Fruit fly (Drosophila melanogaster) whole organism, embryonic: ENCODE results near the gene CG42749.

Experiments used
- Ada2b ChIP-seq: fragments of 200-800 bp; sonication (Bioruptor generic); IDR thresholded peaks from 2 replicates; pipeline ENCODE4 v1.3.6; 2022; ENCODE audit warnings: missing biosample characterization, missing genetic modification characterization
- Aef1 ChIP-seq: fragments of 200-800 bp; sonication (Bioruptor generic); IDR thresholded peaks from 3 replicates; pipeline ENCODE4 v1.3.6; 2022; ENCODE audit warnings: missing biosample characterization, missing genetic modification characterization
- Asciz ChIP-seq: fragments of 200-800 bp; sonication (Bioruptor generic); optimal IDR thresholded peaks from 2 replicates; lab custom pipeline; 2017; ENCODE audit warnings: missing biosample characterization, mild to moderate bottlenecking, missing genetic modification characterization, missing genetic modification reagents
- Atf-2 ChIP-seq: fragments of 200-800 bp; sonication (Bioruptor generic); optimal IDR thresholded peaks from 2 replicates; lab custom pipeline; 2016; ENCODE audit warnings: missing biosample characterization, missing genetic modification characterization
- CG10321 ChIP-seq: fragments of 200-800 bp; sonication (Bioruptor generic); IDR thresholded peaks from 2 replicates; pipeline ENCODE4 v1.3.6; 2022; ENCODE audit warnings: missing biosample characterization, missing genetic modification characterization
- CG12659 ChIP-seq: fragments of 200-800 bp; sonication (Bioruptor generic); optimal IDR thresholded peaks from 3 replicates; lab custom pipeline; 2017; ENCODE audit warnings: mild to moderate bottlenecking, missing biosample characterization, missing genetic modification reagents, missing genetic modification characterization
- CG12769 ChIP-seq: fragments of 200-800 bp; sonication (Bioruptor generic); optimal IDR thresholded peaks from 2 replicates; lab custom pipeline; 2019; ENCODE audit warnings: missing biosample characterization, mild to moderate bottlenecking, missing genetic modification characterization, moderate library complexity
- CG13775 ChIP-seq: fragments of 200-800 bp; sonication (Bioruptor generic); optimal IDR thresholded peaks from 3 replicates; lab custom pipeline; 2017; ENCODE audit warnings: missing biosample characterization, mild to moderate bottlenecking, missing genetic modification characterization
- CG15269 ChIP-seq: fragments of 200-800 bp; sonication (Bioruptor generic); optimal IDR thresholded peaks from 2 replicates; lab custom pipeline; 2018; ENCODE audit warnings: missing biosample characterization, mild to moderate bottlenecking, missing genetic modification characterization, moderate library complexity
- CG1529 ChIP-seq: fragments of 200-800 bp; sonication (Bioruptor generic); optimal IDR thresholded peaks from 3 replicates; lab custom pipeline; 2018; ENCODE audit warnings: missing biosample characterization, missing genetic modification characterization
- CG1602 ChIP-seq: fragments of 200-800 bp; sonication (Bioruptor generic); optimal IDR thresholded peaks from 3 replicates; lab custom pipeline; 2016; ENCODE audit warnings: missing biosample characterization, missing genetic modification characterization
- CG17186 ChIP-seq: fragments of 200-800 bp; sonication (Bioruptor generic); optimal IDR thresholded peaks from 3 replicates; lab custom pipeline; 2017; ENCODE audit warnings: missing biosample characterization, missing genetic modification reagents, missing genetic modification characterization
- CG2129 ChIP-seq: fragments of 200-800 bp; sonication (Bioruptor generic); IDR thresholded peaks from 2 replicates; pipeline ENCODE4 v1.3.6; 2022; ENCODE audit warnings: missing biosample characterization, missing genetic modification characterization; ENCODE audit not compliant: partially characterized antibody
- CG30403 ChIP-seq: fragments of 200-800 bp; sonication (Bioruptor generic); optimal IDR thresholded peaks from 3 replicates; lab custom pipeline; 2016; ENCODE audit warnings: missing biosample characterization, missing genetic modification characterization
- CG33557 ChIP-seq: fragments of 200-800 bp; sonication (Bioruptor generic); optimal IDR thresholded peaks from 2 replicates; lab custom pipeline; 2019; ENCODE audit warnings: missing biosample characterization, mild to moderate bottlenecking, missing genetic modification characterization, moderate library complexity
- CG43689 ChIP-seq: fragments of 200-800 bp; sonication (Bioruptor generic); IDR thresholded peaks from 2 replicates; pipeline ENCODE4 v1.3.6; 2022; ENCODE audit warnings: missing biosample characterization, missing genetic modification characterization
- CG4617 ChIP-seq: fragments of 200-800 bp; sonication (Bioruptor generic); optimal IDR thresholded peaks from 3 replicates; lab custom pipeline; 2016; ENCODE audit warnings: missing biosample characterization, missing genetic modification characterization, borderline replicate concordance
- CG6272 ChIP-seq: fragments of 200-800 bp; sonication (Bioruptor generic); IDR thresholded peaks from 2 replicates; pipeline ENCODE4 v1.3.6; 2022; ENCODE audit warnings: missing biosample characterization, missing genetic modification characterization
- CG6765 ChIP-seq: fragments of 200-800 bp; sonication (Bioruptor generic); optimal IDR thresholded peaks from 3 replicates; lab custom pipeline; 2017; ENCODE audit warnings: missing biosample characterization, mild to moderate bottlenecking, missing genetic modification characterization
- CG8089 ChIP-seq: fragments of 200-800 bp; sonication (Bioruptor generic); optimal IDR thresholded peaks from 3 replicates; lab custom pipeline; 2016; ENCODE audit warnings: missing biosample characterization, missing genetic modification characterization
- Camta ChIP-seq: fragments of 200-800 bp; sonication (Bioruptor generic); optimal IDR thresholded peaks from 2 replicates; lab custom pipeline; 2016; ENCODE audit warnings: missing biosample characterization, missing genetic modification characterization
- HLH3B ChIP-seq: fragments of 200-800 bp; sonication (Bioruptor generic); IDR thresholded peaks from 2 replicates; pipeline ENCODE4 v1.3.6; 2022; ENCODE audit warnings: missing biosample characterization, missing genetic modification characterization
- HLH4C ChIP-seq: fragments of 200-800 bp; sonication (Bioruptor generic); IDR thresholded peaks from 3 replicates; pipeline ENCODE4 v1.3.6; 2022; ENCODE audit warnings: missing biosample characterization, missing genetic modification characterization; ENCODE audit not compliant: partially characterized antibody
- Hmr ChIP-seq: fragments of 200-800 bp; sonication (Bioruptor generic); optimal IDR thresholded peaks from 3 replicates; lab custom pipeline; 2017; ENCODE audit warnings: mild to moderate bottlenecking, missing biosample characterization, missing genetic modification reagents, missing genetic modification characterization
- Hr78 ChIP-seq, 2 experiments: fragments of 200-800 bp in 1 of 2; fragments of >200 bp in 1 of 2; sonication (Bioruptor generic) in 1 of 2; optimal IDR thresholded peaks; 2 replicates each; lab custom pipeline; 2017 to 2019; ENCODE audit warnings: missing biosample characterization in 2 of 2, missing genetic modification characterization in 2 of 2, mild to moderate bottlenecking in 1 of 2, moderate library complexity in 1 of 2
- Max ChIP-seq: fragments of 200-800 bp; sonication (Bioruptor generic); optimal IDR thresholded peaks from 2 replicates; lab custom pipeline; 2016; ENCODE audit warnings: missing biosample characterization, mild to moderate bottlenecking, missing genetic modification characterization
- Med ChIP-seq: fragments of 200-800 bp; sonication (Bioruptor generic); peaks from one replicate; lab custom pipeline; 2016; ENCODE audit warnings: missing biosample characterization, missing genetic modification characterization, mild to moderate bottlenecking, inconsistent platforms, moderate library complexity
- Meics ChIP-seq: fragments of 200-800 bp; sonication (Bioruptor generic); optimal IDR thresholded peaks from 2 replicates; lab custom pipeline; 2017; ENCODE audit warnings: missing biosample characterization, mild to moderate bottlenecking, missing genetic modification characterization
- Oaz ChIP-seq: fragments of 200-800 bp; sonication (Bioruptor generic); IDR thresholded peaks from 2 replicates; pipeline ENCODE4 v1.3.6; 2022; ENCODE audit warnings: missing biosample characterization, missing genetic modification characterization
- Ravus ChIP-seq: fragments of 200-800 bp; sonication (Bioruptor generic); IDR thresholded peaks from 2 replicates; pipeline ENCODE4 v1.3.6; 2022; ENCODE audit warnings: missing biosample characterization, missing genetic modification characterization
- Scr ChIP-seq: fragments of 200-800 bp; sonication (Bioruptor generic); IDR thresholded peaks from 2 replicates; pipeline ENCODE4 v1.3.6; 2022; ENCODE audit warnings: missing biosample characterization, missing genetic modification characterization; ENCODE audit not compliant: partially characterized antibody
- Sin3A ChIP-seq: fragments of >200 bp; optimal IDR thresholded peaks from 2 replicates; lab custom pipeline; 2018
- Vsx1 ChIP-seq: fragments of 200-800 bp; sonication (Bioruptor generic); optimal IDR thresholded peaks from 2 replicates; lab custom pipeline; 2017; ENCODE audit warnings: missing biosample characterization, mild to moderate bottlenecking, missing genetic modification characterization, missing genetic modification reagents
- YL-1 ChIP-seq: fragments of 200-800 bp; sonication (Bioruptor generic); optimal IDR thresholded peaks from 3 replicates; lab custom pipeline; 2017; ENCODE audit warnings: missing biosample characterization, mild to moderate bottlenecking, missing genetic modification characterization
- cato ChIP-seq: fragments of 200-800 bp; sonication (Bioruptor generic); optimal IDR thresholded peaks from 2 replicates; lab custom pipeline; 2016; ENCODE audit warnings: missing biosample characterization, missing genetic modification characterization, borderline replicate concordance
- chif ChIP-seq, 2 experiments: fragments of 200-800 bp; sonication (Bioruptor generic); optimal IDR thresholded peaks; 3 replicates each; lab custom pipeline; 2016; ENCODE audit warnings: missing biosample characterization in 2 of 2, missing genetic modification characterization in 2 of 2
- chm ChIP-seq: fragments of 200-800 bp; sonication (Bioruptor generic); IDR thresholded peaks from 2 replicates; pipeline ENCODE4 v1.3.6; 2022; ENCODE audit warnings: missing biosample characterization, missing genetic modification characterization
- danr ChIP-seq: fragments of 200-800 bp; sonication (Bioruptor generic); IDR thresholded peaks from 2 replicates; pipeline ENCODE4 v1.3.6; 2022; ENCODE audit warnings: missing biosample characterization, missing genetic modification characterization
- dati ChIP-seq: fragments of 200-800 bp; sonication (Bioruptor generic); IDR thresholded peaks from 2 replicates; pipeline ENCODE4 v1.3.6; 2022; ENCODE audit warnings: missing biosample characterization, missing genetic modification characterization
- dpn ChIP-seq, 2 experiments: fragments of 200-800 bp; sonication (Bioruptor generic); optimal IDR thresholded peaks; 3 replicates each; lab custom pipeline; 2016; ENCODE audit warnings: missing biosample characterization in 2 of 2, missing genetic modification characterization in 2 of 2
- nerfin-1 ChIP-seq: fragments of 200-800 bp; sonication (Bioruptor generic); optimal IDR thresholded peaks from 3 replicates; lab custom pipeline; 2019; ENCODE audit warnings: missing biosample characterization, mild to moderate bottlenecking, missing genetic modification characterization, moderate library complexity
- prd ChIP-seq, 3 experiments: fragments of >200 bp in 2 of 3; fragments of 200-800 bp in 1 of 3; sonication (Bioruptor generic) in 1 of 3; optimal IDR thresholded peaks in 2 of 3; IDR thresholded peaks in 1 of 3; 2 replicates in 2 of 3; 3 replicates in 1 of 3; pipeline versions ENCODE4 v1.3.6 to Lab custom; 2017 to 2022; ENCODE audit warnings: missing biosample characterization in 1 of 3, missing genetic modification characterization in 1 of 3
- pros ChIP-seq: fragments of 200-800 bp; sonication (Bioruptor generic); optimal IDR thresholded peaks from 3 replicates; lab custom pipeline; 2019; ENCODE audit warnings: missing biosample characterization, mild to moderate bottlenecking, missing genetic modification characterization, moderate library complexity
- ranshi ChIP-seq: fragments of 200-800 bp; sonication (Bioruptor generic); IDR thresholded peaks from 2 replicates; pipeline ENCODE4 v1.3.6; 2022; ENCODE audit warnings: missing biosample characterization, missing genetic modification characterization
- sens ChIP-seq: fragments of 200-800 bp; sonication (Bioruptor generic); peaks from one replicate; lab custom pipeline; 2016; ENCODE audit warnings: missing biosample characterization, missing genetic modification characterization
- slbo ChIP-seq: fragments of 200-800 bp; sonication (Bioruptor generic); IDR thresholded peaks from 2 replicates; pipeline ENCODE4 v1.3.6; 2022; ENCODE audit warnings: missing biosample characterization, missing genetic modification characterization
- tup ChIP-seq: fragments of 200-800 bp; sonication (Bioruptor generic); optimal IDR thresholded peaks from 2 replicates; lab custom pipeline; 2016; ENCODE audit warnings: missing biosample characterization, mild to moderate bottlenecking, missing genetic modification characterization, moderate library complexity
- wdn ChIP-seq: fragments of 200-800 bp; sonication (Bioruptor generic); IDR thresholded peaks from 2 replicates; pipeline ENCODE4 v1.3.6; 2022; ENCODE audit warnings: missing biosample characterization, missing genetic modification characterization

Gene CG42749

DNA sequence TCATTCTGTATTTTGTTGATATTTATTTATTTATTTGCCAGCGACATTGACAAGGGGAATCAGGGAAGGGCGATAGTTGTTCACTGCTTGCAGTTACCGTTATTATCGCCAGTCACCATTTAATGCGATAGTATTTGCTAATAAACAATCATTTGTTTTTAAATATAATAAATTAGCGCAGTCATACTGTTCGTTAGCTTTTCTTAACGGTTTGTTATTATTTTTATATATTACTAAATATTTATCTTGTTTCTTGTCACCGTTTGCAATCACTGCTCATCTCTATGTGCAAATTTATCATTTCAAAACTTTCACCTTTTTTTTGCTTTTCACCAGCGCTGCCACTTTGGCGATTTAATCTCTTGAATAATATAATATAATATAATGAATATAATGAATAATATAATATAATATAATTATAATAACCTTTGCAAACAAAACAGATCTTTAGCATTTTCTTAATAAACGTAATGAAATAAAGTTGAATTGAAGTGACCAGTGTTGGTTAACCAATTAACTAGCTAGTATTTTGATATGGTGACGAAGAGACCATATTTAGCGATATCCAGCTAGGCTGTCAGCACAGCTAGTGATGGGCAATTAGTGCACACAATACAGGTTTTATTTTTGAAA is 33.5 kb downstream of the CG42749 start, which contains the start of the genes CG3309 and XRCC1 (continued):
- TF ChIP-seq Camta (no peak), prd (optimal IDR thresholded peaks at IDR 0.05; lab: Kevin White, UChicago) (no peak), prd (GFP tag; IDR thresholded peaks at IDR 0.05; lab: Robert Waterston, UW) (peak; percentile 81), CG1529 (GFP tag; lab: Kevin White, UChicago) (no peak), Scr (GFP tag; lab: Robert Waterston, UW) (peak; percentile 94), Med (peak; percentile 82), Vsx1 (no peak), slbo (GFP tag; lab: Robert Waterston, UW) (peak; percentile 81), Oaz (GFP tag; lab: Robert Waterston, UW) (peak; percentile 49; the same call in 1 of the 2 replicates), Atf-2 (GFP tag; lab: Kevin White, UChicago) (no peak), CG33557 (GFP tag; lab: Kevin White, UChicago) (peak; percentile 46), CG15269 (peak; percentile 50), Ada2b (no peak), Asciz (GFP tag; lab: Kevin White, UChicago) (no peak), CG2129 (GFP tag; lab: Robert Waterston, UW) (peak; percentile 78), sens (GFP tag; lab: Kevin White, UChicago) (peak; percentile 73), ranshi (GFP tag; lab: Robert Waterston, UW) (peak; percentile 33; the same call in 1 of the 2 replicates), YL-1 (GFP tag; lab: Kevin White, UChicago) (peak; percentile 22), CG6272 (peak; percentile 28; the same call in 1 of the 2 replicates), chm (GFP tag; lab: Robert Waterston, UW) (no peak)

DNA sequence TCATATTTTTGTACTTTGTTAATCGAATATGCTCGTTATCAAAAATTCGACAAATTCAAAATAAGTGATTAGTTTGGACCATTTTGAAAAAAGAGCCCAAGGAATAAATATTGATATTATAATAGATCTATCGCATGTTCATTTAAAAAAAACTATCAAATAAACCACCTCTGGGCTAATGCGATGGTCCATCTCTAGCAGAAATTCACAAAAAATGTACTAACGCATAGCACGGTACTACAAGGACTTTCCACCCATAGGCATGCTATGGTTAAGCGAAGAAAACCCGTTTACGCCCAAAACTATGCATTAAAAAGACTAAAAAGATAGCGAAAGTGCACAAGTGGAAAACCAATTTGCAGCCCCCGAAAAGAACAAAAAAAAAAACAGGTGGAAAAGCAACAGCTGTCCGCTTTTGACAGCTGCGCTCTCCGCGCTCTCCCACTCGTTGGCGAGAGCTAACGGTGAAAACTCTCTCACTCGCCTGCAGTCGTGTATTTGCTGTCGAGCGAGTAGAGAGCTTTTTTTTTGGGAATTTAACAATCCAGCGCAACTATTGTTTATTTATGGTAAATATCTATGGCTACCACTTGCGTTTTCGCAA is 36.5 kb downstream of the CG42749 start, which contains the start of gene CanB:
CanB (plus strand) TSS at position 241 of the 604 bp plus-strand sequence.
- TF ChIP-seq HLH4C: peak; percentile 45; the same call in 2 of the 3 replicates
- TF ChIP-seq dati (GFP tag; lab: Robert Waterston, UW): no peak
- no peak for TF ChIP-seq CG10321 (GFP tag; lab: Robert Waterston, UW)
- TF ChIP-seq CG12769 (tag; lab: Kevin White, UChicago): no peak
- TF ChIP-seq danr (GFP tag; lab: Robert Waterston, UW): no peak
- no peak for TF ChIP-seq wdn (GFP tag; lab: Robert Waterston, UW)
- no peak for TF ChIP-seq CG43689
- TF ChIP-seq pros (GFP tag; lab: Kevin White, UChicago): no peak
- TF ChIP-seq CG6765 (GFP tag; lab: Kevin White, UChicago): no peak
- TF ChIP-seq CG13775 (GFP tag; lab: Kevin White, UChicago): no peak
- peak; percentile 26 for TF ChIP-seq CG30403 (GFP tag; lab: Kevin White, UChicago)
- peak; percentile 39 for TF ChIP-seq nerfin-1 (tag; lab: Kevin White, UChicago)
- TF ChIP-seq Ravus (GFP tag; lab: Robert Waterston, UW): no peak
- TF ChIP-seq CG4617 (GFP tag; lab: Kevin White, UChicago): no peak
- TF ChIP-seq CG12659: no peak
- TF ChIP-seq ranshi (GFP tag; lab: Robert Waterston, UW): no peak
- no peak for TF ChIP-seq Sin3A (lab: Kevin White, UChicago)
- no peak for TF ChIP-seq Aef1 (GFP tag; lab: Robert Waterston, UW)
- peak; percentile 30 for TF ChIP-seq Hmr
- no peak for TF ChIP-seq Hr78 (GFP tag; optimal IDR thresholded peaks at IDR 0.05; lab: Kevin White, UChicago)
- TF ChIP-seq CG17186 (GFP tag; lab: Kevin White, UChicago): no peak
- TF ChIP-seq CG8089 (GFP tag; lab: Kevin White, UChicago): no peak
- peak in 1 of 2 experiments; percentile 2 for TF ChIP-seq chif (GFP tag; optimal IDR thresholded peaks at IDR 0.05; lab: Kevin White, UChicago)
- TF ChIP-seq tup (GFP tag; lab: Kevin White, UChicago): no peak
- no peak for TF ChIP-seq dpn (GFP tag; optimal IDR thresholded peaks at IDR 0.05; lab: Kevin White, UChicago)
- TF ChIP-seq Max: no peak
- no peak for TF ChIP-seq Meics
- no peak for TF ChIP-seq CG1602
- no peak; the same call in 1 of the 2 replicates for TF ChIP-seq HLH3B
- no peak for TF ChIP-seq cato (GFP tag; lab: Kevin White, UChicago)
